Fruit fly (Drosophila melanogaster) whole organism, pupa: Measurements from ENCODE around the gene CG33514.

Source experiments
- CG10348 ChIP-seq: fragments of 200-800 bp; sonication (Bioruptor generic); IDR thresholded peaks from 2 replicates; pipeline ENCODE4 v1.3.6; 2022; ENCODE audit warnings: missing biosample characterization, missing genetic modification characterization
- CG12605 ChIP-seq: fragments of 200-800 bp; sonication (Bioruptor generic); IDR thresholded peaks from 2 replicates; pipeline ENCODE4 v1.3.6; 2022; ENCODE audit warnings: missing biosample characterization, missing genetic modification characterization
- CG13204 ChIP-seq: fragments of 200-800 bp; sonication (Bioruptor generic); optimal IDR thresholded peaks from 2 replicates; lab custom pipeline; 2018; ENCODE audit warnings: missing biosample characterization, mild to moderate bottlenecking, missing genetic modification characterization, moderate library complexity
- CG14655 ChIP-seq: fragments of 200-800 bp; sonication (Bioruptor generic); optimal IDR thresholded peaks from 3 replicates; lab custom pipeline; 2017; ENCODE audit warnings: mild to moderate bottlenecking, missing biosample characterization, missing genetic modification reagents, missing genetic modification characterization
- CG15710 ChIP-seq: fragments of 200-800 bp; sonication (Bioruptor generic); optimal IDR thresholded peaks from 2 replicates; lab custom pipeline; 2018; ENCODE audit warnings: missing biosample characterization, mild to moderate bottlenecking, missing genetic modification characterization, moderate library complexity
- CG17806 ChIP-seq: fragments of 200-800 bp; sonication (Bioruptor generic); optimal IDR thresholded peaks from 2 replicates; lab custom pipeline; 2018; ENCODE audit warnings: missing biosample characterization, mild to moderate bottlenecking, missing genetic modification characterization, moderate library complexity
- CG32121 ChIP-seq: fragments of 200-800 bp; sonication (Bioruptor generic); IDR thresholded peaks from 2 replicates; pipeline ENCODE4 v1.3.6; 2022; ENCODE audit warnings: missing biosample characterization, missing genetic modification characterization
- CG34367 ChIP-seq: fragments of 200-800 bp; sonication (Bioruptor generic); optimal IDR thresholded peaks from 2 replicates; lab custom pipeline; 2018; ENCODE audit warnings: missing biosample characterization, mild to moderate bottlenecking, missing genetic modification characterization
- CG4496 ChIP-seq: fragments of 200-800 bp; sonication (Bioruptor generic); IDR thresholded peaks from 3 replicates; pipeline ENCODE4 v1.3.6; 2022; ENCODE audit warnings: missing biosample characterization, missing genetic modification characterization
- CG8159 ChIP-seq: fragments of 200-800 bp; sonication (Bioruptor generic); optimal IDR thresholded peaks from 3 replicates; lab custom pipeline; 2018; ENCODE audit warnings: missing biosample characterization, mild to moderate bottlenecking, missing genetic modification characterization, moderate library complexity
- CG8301 ChIP-seq: fragments of 200-800 bp; sonication (Bioruptor generic); optimal IDR thresholded peaks from 2 replicates; lab custom pipeline; 2018; ENCODE audit warnings: missing biosample characterization, mild to moderate bottlenecking, missing genetic modification characterization
- CG9948 ChIP-seq: fragments of 200-800 bp; sonication (Bioruptor generic); optimal IDR thresholded peaks from 2 replicates; lab custom pipeline; 2018; ENCODE audit warnings: missing biosample characterization, mild to moderate bottlenecking, missing genetic modification characterization, moderate library complexity
- D1 ChIP-seq: fragments of 200-800 bp; sonication (Bioruptor generic); optimal IDR thresholded peaks from 2 replicates; lab custom pipeline; 2018; ENCODE audit warnings: missing biosample characterization, mild to moderate bottlenecking, missing genetic modification characterization, moderate library complexity
- EcR ChIP-seq: fragments of 200-800 bp; sonication (Bioruptor generic); optimal IDR thresholded peaks from 3 replicates; lab custom pipeline; 2019; ENCODE audit warnings: missing biosample characterization, missing genetic modification characterization, mild to moderate bottlenecking, moderate library complexity, missing genetic modification reagents
- Ets98B ChIP-seq: fragments of 200-800 bp; sonication (Bioruptor generic); IDR thresholded peaks from 2 replicates; pipeline ENCODE4 v1.3.6; 2022; ENCODE audit warnings: missing biosample characterization, missing genetic modification characterization
- Pif1A ChIP-seq: fragments of 200-800 bp; sonication (Bioruptor generic); optimal IDR thresholded peaks from 3 replicates; lab custom pipeline; 2016; ENCODE audit warnings: missing biosample characterization, missing genetic modification characterization
- Pif1B ChIP-seq: fragments of 200-800 bp; sonication (Bioruptor generic); optimal IDR thresholded peaks from 3 replicates; lab custom pipeline; 2016; ENCODE audit warnings: missing biosample characterization, missing genetic modification characterization
- Snoo ChIP-seq: fragments of 200-800 bp; sonication (Bioruptor generic); optimal IDR thresholded peaks from 3 replicates; lab custom pipeline; 2017; ENCODE audit warnings: missing biosample characterization, mild to moderate bottlenecking, missing genetic modification characterization, inconsistent platforms
- fd96Ca ChIP-seq: fragments of 200-800 bp; sonication (Bioruptor generic); IDR thresholded peaks from 3 replicates; pipeline ENCODE4 v1.3.6; 2022; ENCODE audit warnings: missing biosample characterization, missing genetic modification characterization
- gl ChIP-seq: fragments of 200-800 bp; sonication (Bioruptor generic); optimal IDR thresholded peaks from 2 replicates; lab custom pipeline; 2018; ENCODE audit warnings: missing biosample characterization, mild to moderate bottlenecking, missing genetic modification characterization
- rn ChIP-seq: fragments of 200-800 bp; sonication (Bioruptor generic); IDR thresholded peaks from 2 replicates; pipeline ENCODE4 v1.3.6; 2022; ENCODE audit warnings: missing biosample characterization, missing genetic modification characterization

Gene CG33514

DNA sequence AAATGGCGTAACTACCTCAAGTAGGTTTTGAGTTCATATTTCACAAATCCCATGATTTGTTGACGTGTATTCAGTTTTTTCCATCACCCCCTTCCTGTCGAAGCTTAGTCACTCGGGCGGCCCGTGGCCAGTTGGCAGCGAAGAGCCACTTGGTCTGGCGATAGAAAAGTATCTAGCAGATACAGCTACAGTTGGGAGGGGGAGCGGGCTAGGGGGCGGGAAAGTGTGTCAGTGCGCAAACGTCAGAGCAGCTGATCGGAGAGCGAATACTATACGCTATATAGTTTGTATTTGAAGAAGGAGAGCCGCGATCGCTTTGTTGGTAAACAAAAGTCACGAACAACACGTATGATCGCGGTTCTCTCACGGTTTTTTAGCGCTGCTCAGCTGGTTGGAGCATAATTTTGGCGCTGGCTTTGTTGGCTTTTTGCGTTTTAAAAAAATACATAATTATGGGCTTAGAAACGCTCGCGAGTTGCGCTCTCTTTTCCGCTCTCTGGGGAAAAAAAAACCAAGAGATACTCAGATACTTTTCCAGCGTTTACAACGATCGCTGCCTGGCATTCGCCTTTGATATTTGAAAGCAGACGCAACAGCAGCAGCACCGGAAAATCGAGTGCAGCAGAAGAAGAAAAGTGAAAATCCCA, 48.7 kb downstream of the CG33514 start:
- TF ChIP-seq Pif1B = no peak
- no peak for TF ChIP-seq CG9948
- peak; percentile 63 for TF ChIP-seq fd96Ca
- no peak for TF ChIP-seq CG14655 (GFP tag; lab: Kevin White, UChicago)
- peak; percentile 65 for TF ChIP-seq CG4496 (GFP tag; lab: Robert Waterston, UW)
- no peak for TF ChIP-seq CG10348 (GFP tag; lab: Robert Waterston, UW)
- TF ChIP-seq CG17806 (tag; lab: Kevin White, UChicago) = no peak
- no peak for TF ChIP-seq rn (GFP tag; lab: Robert Waterston, UW)
- TF ChIP-seq CG8301 = no peak
- peak; percentile 67; the same call in 1 of the 2 replicates for TF ChIP-seq CG32121 (GFP tag; lab: Robert Waterston, UW)
- no peak for TF ChIP-seq Snoo (tag; lab: Kevin White, UChicago)
- TF ChIP-seq Ets98B = peak; percentile 59
- TF ChIP-seq Pif1A (GFP tag; lab: Kevin White, UChicago) = no peak
- no peak for TF ChIP-seq gl (tag; lab: Kevin White, UChicago)
- TF ChIP-seq CG34367 (tag; lab: Kevin White, UChicago) = no peak
- TF ChIP-seq EcR = no peak
- TF ChIP-seq D1 (tag; lab: Kevin White, UChicago) = no peak
- TF ChIP-seq CG13204 (GFP tag; lab: Kevin White, UChicago) = no peak
- peak; percentile 73 for TF ChIP-seq CG12605 (GFP tag; lab: Robert Waterston, UW)
- no peak for TF ChIP-seq CG8159 (tag; lab: Kevin White, UChicago)
- no peak for TF ChIP-seq CG15710 (tag; lab: Kevin White, UChicago)

DNA sequence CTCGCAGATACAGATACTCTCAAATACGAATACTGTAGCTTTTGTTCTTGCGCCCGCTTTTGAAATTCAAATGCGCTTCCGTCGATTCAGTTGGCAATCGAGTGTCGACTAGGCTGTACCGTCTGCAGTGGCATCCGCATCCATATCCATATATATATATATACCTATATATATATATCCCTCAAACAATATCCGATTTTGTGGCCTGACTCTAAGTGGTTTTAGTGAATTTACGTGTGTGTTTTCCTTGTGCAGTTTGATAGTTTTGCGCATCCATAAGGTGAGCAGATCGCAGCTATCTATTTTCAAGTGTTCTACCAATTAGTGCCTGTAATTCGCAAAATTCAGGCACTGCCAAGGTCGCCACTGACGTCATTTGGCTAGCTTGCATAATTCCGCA, 49.3 kb downstream of the CG33514 start:
- TF ChIP-seq rn (GFP tag; lab: Robert Waterston, UW) (no peak), D1 (tag; lab: Kevin White, UChicago) (no peak), gl (tag; lab: Kevin White, UChicago) (no peak), CG8301 (no peak), CG14655 (GFP tag; lab: Kevin White, UChicago) (no peak), CG13204 (GFP tag; lab: Kevin White, UChicago) (no peak), Pif1A (GFP tag; lab: Kevin White, UChicago) (no peak), CG32121 (GFP tag; lab: Robert Waterston, UW) (no peak), CG4496 (GFP tag; lab: Robert Waterston, UW) (no peak), CG17806 (tag; lab: Kevin White, UChicago) (no peak), CG9948 (no peak)
- TF ChIP-seq, all 21 proteins: peak for 0

DNA sequence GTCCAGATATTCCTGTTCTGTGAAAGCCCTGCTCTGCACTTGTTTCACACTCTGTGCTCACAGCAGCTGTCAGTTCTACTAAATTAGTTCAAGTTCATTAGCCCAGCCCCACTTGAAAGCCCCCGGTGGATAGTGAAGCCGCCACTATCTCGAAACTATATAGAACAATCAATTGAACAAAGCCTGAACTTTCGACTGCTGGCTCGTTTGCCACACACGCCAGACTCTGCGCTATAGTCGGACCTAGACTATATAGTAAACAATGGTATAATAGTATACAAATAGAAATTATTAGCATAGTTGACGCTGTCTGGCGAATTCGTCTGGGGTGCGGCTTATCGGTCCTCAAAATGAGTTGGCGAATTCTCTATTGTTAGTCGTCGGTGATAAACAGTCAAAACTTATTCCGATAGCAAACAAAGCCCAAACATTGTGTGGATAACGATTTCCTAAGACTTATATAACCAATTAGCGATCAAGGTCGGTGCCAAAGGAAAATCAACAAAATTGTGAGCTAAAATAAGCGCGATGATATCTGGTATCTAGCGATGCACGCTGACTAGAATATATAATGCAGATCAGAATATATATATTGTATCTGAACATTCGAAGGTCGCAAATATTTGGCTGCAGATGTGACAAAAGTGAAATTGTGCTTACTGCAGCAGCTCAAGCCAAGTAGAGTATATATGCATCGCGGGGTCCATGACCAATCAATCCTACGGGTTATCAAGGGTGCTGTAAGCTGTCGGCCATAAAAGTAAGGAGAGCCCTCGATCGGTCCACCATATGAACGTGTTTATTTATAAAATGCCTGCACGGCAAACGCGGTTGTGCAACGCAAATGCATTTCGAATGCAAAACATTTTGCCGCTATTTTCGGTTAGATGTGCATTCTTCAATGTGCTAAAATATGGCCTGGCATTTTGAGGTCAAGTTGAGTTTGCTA, 50.4 kb downstream of the CG33514 start:
- TF ChIP-seq CG9948 (no peak), CG14655 (GFP tag; lab: Kevin White, UChicago) (no peak), EcR (peak; percentile 60), fd96Ca (0 out of 3 replicates have a peak, but pooled peaks have one; percentile 14)
